Worm (Caenorhabditis elegans): ENCODE results near the gene nra-1.
A peak's percentile ranks its signal among the peaks of the same experiment; 100 is the strongest.

DNA sequence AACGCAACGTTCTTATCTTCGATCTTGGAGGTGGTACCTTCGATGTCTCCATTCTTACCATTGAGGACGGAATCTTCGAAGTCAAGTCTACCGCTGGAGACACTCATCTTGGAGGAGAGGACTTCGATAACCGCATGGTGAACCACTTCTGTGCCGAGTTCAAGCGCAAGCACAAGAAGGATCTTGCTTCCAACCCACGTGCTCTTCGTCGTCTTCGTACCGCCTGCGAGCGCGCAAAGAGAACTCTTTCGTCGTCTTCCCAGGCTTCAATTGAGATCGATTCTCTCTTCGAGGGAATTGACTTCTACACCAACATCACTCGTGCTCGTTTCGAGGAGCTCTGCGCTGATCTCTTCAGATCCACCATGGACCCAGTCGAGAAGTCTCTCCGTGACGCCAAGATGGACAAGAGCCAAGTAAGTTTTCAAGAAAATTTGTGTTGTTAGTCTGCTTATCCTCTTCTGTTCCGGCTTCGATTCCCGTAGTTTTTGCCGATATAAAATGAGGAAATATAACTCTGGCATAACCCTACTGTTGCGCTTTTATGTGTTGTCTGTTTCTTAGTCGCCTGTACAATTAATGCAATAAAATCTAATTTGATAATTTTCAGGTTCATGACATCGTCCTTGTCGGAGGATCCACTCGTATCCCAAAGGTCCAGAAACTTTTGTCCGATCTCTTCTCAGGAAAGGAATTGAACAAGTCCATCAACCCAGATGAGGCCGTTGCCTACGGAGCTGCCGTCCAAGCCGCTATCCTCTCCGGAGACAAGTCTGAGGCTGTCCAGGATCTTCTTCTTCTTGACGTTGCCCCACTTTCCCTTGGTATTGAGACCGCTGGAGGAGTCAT, 4.2 kb downstream of the nra-1 start:
- TF ChIP-seq aly-1 (tag; optimal IDR thresholded peaks at IDR 0.05) (peak; percentile 34), tbx-11 (GFP tag; IDR thresholded peaks at IDR 0.05) (no peak), ama-1 (optimal IDR thresholded peaks at IDR 0.05) (no peak), ceh-13 (GFP tag; optimal IDR thresholded peaks at IDR 0.05) (no peak)

Measured in whole organism, early embryonic.